Fruit fly (Drosophila melanogaster) ovary, adult (tissue): ENCODE measurements around the gene CG42266.

ENCODE experiments used
- CG17801 ChIP-seq: fragments of 200-800 bp; optimal IDR thresholded peaks from 2 replicates; lab custom pipeline; 2019; ENCODE audit warnings: missing biosample characterization, mild to moderate bottlenecking, missing genetic modification characterization, moderate library complexity; ENCODE audit not compliant: partially characterized antibody

Gene CG42266

DNA sequence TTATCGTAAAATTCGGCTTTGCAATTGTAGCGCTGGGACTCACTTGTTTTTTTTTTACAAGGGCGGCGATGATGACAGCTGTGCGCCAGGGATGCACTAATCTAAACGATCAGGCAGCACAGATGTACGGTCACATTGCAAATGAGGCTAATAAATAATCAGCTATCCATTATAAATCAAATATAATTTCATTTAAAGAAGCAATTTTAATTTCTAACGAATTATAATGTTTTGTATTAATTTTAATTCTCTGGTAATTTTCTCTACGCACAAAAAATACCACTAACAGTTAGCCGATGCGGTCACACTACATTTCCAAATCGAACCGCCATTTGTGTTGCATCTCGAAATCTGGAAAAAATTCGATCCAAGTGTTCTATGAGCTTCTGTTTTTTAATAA is 29.5 kb downstream of the CG42266 start, which contains the start of the genes cni and fzy:
Gene cni, minus strand, starts transcription at position 79 of the 400 bp plus-strand sequence.
Gene fzy, plus strand, starts transcription at position 309 of the 400 bp plus-strand sequence.
- TF ChIP-seq CG17801 (GFP tag; lab: Kevin White, UChicago), result peak; percentile 23

DNA sequence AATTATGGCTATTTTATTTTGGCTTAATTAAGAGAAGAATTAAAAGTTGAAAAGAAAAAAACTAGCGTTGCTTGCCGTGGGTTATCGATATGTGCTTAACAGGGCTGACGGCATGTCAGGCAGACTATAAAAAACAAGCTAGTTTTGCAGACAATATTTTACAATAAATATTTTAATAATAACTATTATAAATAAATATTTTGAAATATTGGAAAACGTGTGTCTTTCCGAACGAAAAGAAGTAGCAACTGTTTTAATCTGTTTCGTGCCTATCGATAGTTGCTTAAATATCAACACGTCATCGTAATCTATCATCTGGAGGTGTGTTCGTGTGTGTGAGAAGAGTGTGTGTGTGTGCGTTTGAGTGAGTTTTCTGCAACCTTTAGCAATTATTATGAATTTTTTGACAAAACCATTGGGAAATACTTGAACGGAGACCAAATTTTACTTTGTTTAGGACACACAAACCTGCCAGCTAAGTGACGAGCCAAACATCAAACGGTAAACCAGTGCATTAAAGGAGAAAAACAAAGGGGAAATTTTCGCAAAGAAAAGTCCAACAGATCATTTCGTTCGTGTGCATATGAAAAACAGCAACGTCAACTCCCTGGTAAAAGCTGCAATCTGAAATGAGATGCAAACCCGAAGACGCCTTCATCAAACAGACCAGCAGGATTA is 33.0 kb downstream of the CG42266 start, which contains the start of the genes CG5861 and Syx5:
Gene CG5861, minus strand, starts transcription at position 273 of the 678 bp plus-strand sequence.
Gene Syx5, plus strand, starts transcription at position 321 of the 678 bp plus-strand sequence.
- TF ChIP-seq CG17801 (GFP tag; lab: Kevin White, UChicago), result peak; percentile 84

DNA sequence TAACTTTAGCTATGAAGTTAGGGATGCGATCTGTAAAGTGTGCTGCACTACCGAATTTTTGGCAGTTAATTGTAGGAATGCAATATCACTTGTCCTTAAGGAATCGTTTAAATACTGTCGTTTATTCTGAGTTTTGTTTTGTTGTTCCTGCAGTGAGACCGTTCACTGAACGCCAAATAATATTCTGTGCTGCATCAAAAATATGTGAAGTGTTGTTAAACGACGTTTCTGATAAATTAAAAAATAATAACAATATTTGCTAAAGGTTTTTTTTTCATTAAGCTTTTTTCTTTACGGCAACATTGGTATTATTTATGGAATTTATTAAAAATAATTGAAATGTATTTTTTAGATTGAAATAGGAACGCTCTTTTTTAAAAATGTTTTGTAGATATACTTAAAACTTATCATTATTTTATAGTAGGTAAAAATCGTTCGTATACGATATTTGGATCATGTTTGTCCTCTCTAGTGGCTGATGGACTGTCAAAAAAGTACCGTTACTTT is 37.3 kb downstream of the CG42266 start, which contains the start of gene GMF:
Gene GMF, minus strand, starts transcription at position 182 of the 507 bp plus-strand sequence.
- peak; percentile 51 for TF ChIP-seq CG17801 (GFP tag; lab: Kevin White, UChicago)

DNA sequence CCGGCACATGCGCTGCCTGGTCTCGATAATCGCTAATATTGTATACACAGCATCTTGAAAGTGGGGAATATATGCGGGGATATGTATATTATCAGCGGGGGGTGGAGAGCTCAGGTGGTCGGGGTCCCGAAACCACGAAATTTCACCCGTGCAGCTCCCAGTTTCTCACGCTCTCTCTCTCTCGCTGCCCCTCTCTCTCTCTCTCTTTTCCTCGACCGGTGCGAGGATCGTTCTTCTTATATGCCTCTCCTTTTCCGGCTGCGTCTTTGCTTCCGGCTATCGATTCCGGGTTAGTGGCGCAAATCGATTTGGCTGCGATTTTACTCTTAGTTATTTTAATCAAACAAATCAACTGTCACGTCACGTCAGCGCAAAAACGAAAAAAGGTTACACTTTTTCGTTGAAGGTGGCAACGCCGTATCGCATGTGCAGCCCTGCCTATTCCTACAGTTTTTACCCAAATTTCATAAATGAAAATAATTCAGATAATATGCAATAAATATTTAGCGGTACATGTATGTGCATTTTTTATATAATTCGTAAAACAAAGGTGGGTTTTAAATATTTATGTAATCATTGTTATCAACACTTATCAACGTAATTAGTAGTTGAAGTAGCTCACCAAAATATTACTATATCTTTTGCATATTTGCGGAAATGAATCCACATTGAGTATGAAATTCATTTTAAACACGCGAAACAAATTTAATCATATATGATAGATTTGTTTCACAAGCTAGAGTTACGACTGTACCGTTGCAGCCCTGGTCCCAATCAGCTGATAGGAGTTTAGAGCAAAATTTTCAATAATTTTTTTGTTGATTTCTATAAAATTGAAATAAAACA is 40.5 kb downstream of the CG42266 start, which contains the start of the genes heix and CG17328:
Gene heix, minus strand, starts transcription at position 393 of the 846 bp plus-strand sequence.
Gene CG17328, plus strand, starts transcription at position 478 of the 846 bp plus-strand sequence.
- peak; percentile 55 for TF ChIP-seq CG17801 (GFP tag; lab: Kevin White, UChicago)

- no peak for TF ChIP-seq CG17801 (GFP tag; lab: Kevin White, UChicago)
Observed at dm6 chr2L:16293703-16294233, 46.4 kb downstream of the CG42266 start, which contains the start of gene Cyp303a1. Gene Cyp303a1, plus strand, starts transcription at chr2L:16294183.

dm6 chr2L:16292975-16293501 is 47.1 kb downstream of the CG42266 start, which contains the start of gene CG13258:
Gene CG13258, minus strand, starts transcription at chr2L:16293025.
- TF ChIP-seq CG17801 (GFP tag; lab: Kevin White, UChicago), result no peak

DNA sequence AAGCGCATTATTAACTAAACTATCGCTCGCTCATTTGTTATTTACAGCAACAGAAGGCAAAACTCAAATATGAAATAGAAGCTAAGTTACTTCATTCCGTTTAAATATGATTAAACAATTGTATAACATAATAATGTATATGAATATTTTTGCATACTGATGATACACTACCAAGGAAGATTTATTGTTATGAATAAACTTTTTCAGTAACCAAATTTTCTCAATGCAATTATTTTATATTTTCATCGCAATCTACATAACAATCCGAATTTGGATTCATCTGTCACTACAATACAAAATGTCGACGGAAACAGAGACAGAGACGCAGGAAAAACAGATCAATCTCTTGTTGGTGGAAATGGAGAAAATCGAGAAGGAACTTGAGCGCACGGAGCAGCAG is 49.2 kb downstream of the CG42266 start, which contains the start of gene CG17329:
Gene CG17329, plus strand, starts transcription at position 301 of the 400 bp plus-strand sequence.
- TF ChIP-seq CG17801 (GFP tag; lab: Kevin White, UChicago), result no peak

dm6 chr2L:16288393-16288731 is 51.8 kb downstream of the CG42266 start:
- no peak for TF ChIP-seq CG17801 (GFP tag; lab: Kevin White, UChicago)
